Fruit fly (Drosophila melanogaster) whole organism, pupa: ENCODE data around the gene Kr-h1.

ENCODE experiments used
- CG12605 ChIP-seq: fragments of 200-800 bp; sonication (Bioruptor generic); IDR thresholded peaks from 2 replicates; pipeline ENCODE4 v1.3.6; 2022; ENCODE audit warnings: missing biosample characterization, missing genetic modification characterization
- CG17806 ChIP-seq: fragments of 200-800 bp; sonication (Bioruptor generic); optimal IDR thresholded peaks from 2 replicates; lab custom pipeline; 2018; ENCODE audit warnings: missing biosample characterization, mild to moderate bottlenecking, missing genetic modification characterization, moderate library complexity

dm6 chr2L:6076143-6076542 is 6.3 kb upstream of the Kr-h1 start:
- TF ChIP-seq CG17806 (tag; lab: Kevin White, UChicago), result no peak
- TF ChIP-seq CG12605 (GFP tag; lab: Robert Waterston, UW), result no peak
